Worm (Caenorhabditis elegans): ENCODE measurements around the gene istr-1.

The istr-1 gene

DNA sequence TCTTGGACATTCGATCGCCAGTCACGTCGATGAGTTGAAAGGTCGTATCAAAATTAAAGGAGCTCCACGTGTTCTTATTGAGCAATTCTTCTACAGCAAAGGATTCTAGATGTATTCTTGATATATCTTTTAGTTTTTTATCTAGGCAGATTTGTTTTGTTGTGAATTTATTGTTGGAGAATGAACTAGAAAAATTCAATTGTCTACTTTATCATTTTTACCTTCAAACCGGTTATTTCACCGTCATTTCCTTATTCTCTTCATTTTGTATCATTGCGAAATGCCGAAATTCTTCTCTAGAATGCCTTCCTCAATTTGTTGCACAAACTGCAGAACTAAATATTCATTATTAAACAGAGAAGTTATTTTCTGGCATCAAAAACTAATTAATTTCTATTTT lies 31.6 kb downstream of the istr-1 start, which contains the start of gene R11D1.10:
Gene R11D1.10, plus strand, starts transcription at position 301 of the 400 bp plus-strand sequence.
- no peak for TF ChIP-seq F13H6.1 (tag; optimal IDR thresholded peaks at IDR 0.05)
- TF ChIP-seq hlh-30 (tag; optimal IDR thresholded peaks at IDR 0.05; ENCODE audit: insufficient read depth): no peak
- no peak for TF ChIP-seq sox-2 (GFP tag; IDR thresholded peaks at IDR 0.05)
- no peak for TF ChIP-seq C38D4.7 (GFP tag; optimal IDR thresholded peaks at IDR 0.05)
- no peak for TF ChIP-seq fax-1 (tag; optimal IDR thresholded peaks at IDR 0.05)

- no peak for TF ChIP-seq ceh-9 (tag; optimal IDR thresholded peaks at IDR 0.05)
- peak; percentile 80 for TF ChIP-seq elt-2 (tag; optimal IDR thresholded peaks at IDR 0.05)
Measured at ce11 chrV:12732734-12733133, 35.1 kb downstream of the istr-1 start.

- no peak for TF ChIP-seq ets-4 (tag; optimal IDR thresholded peaks at IDR 0.05)
- TF ChIP-seq elt-2 (tag; optimal IDR thresholded peaks at IDR 0.05): peak; percentile 62
Measured at ce11 chrV:12733465-12734248, 36.0 kb downstream of the istr-1 start, which contains the start of the genes dhs-21 and xbx-9. dhs-21 (minus strand) TSS chrV:12733645. xbx-9 (plus strand) TSS chrV:12734198.

- no peak for TF ChIP-seq sox-2 (GFP tag; IDR thresholded peaks at IDR 0.05)
- peak; percentile 35 for TF ChIP-seq tbx-2 (tag; optimal IDR thresholded peaks at IDR 0.05)
Measured at ce11 chrV:12736166-12736753, 38.6 kb downstream of the istr-1 start, which contains the start of gene cky-1. cky-1 (plus strand) TSS chrV:12736703.

DNA sequence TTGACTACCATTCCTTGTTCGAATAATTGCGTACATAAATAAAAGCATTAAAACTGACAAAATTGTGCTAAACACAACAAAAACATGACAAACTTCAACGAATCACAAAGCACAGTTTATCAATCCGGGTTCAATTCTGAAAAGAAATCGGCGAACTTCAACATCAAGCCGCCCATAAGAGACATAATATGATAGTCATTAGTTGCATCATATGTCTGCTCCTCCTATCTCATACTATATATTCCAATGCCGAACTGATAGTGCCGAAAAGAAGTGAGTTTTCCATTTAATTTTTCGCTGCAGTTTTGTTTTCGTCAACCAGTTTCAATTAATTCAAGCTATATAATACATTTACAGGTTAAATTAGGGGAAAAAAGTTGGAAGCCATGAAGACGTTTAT lies 44.0 kb downstream of the istr-1 start, which contains the start of gene hrg-7:
Gene hrg-7, plus strand, starts transcription at position 358 of the 400 bp plus-strand sequence.
- TF ChIP-seq pax-1 (tag; optimal IDR thresholded peaks at IDR 0.05): no peak
- TF ChIP-seq ttx-3 (tag; optimal IDR thresholded peaks at IDR 0.05): no peak
- no peak for TF ChIP-seq pag-3 (tag; optimal IDR thresholded peaks at IDR 0.05; ENCODE audit: borderline replicate concordance)
- no peak for TF ChIP-seq hlh-30 (tag; optimal IDR thresholded peaks at IDR 0.05; ENCODE audit: insufficient read depth)
- no peak for TF ChIP-seq zip-5 (tag; optimal IDR thresholded peaks at IDR 0.05)
- TF ChIP-seq nfya-1 (tag; optimal IDR thresholded peaks at IDR 0.05): no peak
- TF ChIP-seq ceh-22 (tag; optimal IDR thresholded peaks at IDR 0.05): no peak
- no peak for TF ChIP-seq K02D7.2 (tag; optimal IDR thresholded peaks at IDR 0.05)
- TF ChIP-seq hlh-8 (tag; optimal IDR thresholded peaks at IDR 0.05): no peak
- TF ChIP-seq mec-3 (tag; optimal IDR thresholded peaks at IDR 0.05; ENCODE audit: borderline replicate concordance): no peak
- no peak for TF ChIP-seq F13H6.1 (tag; optimal IDR thresholded peaks at IDR 0.05)
- no peak for TF ChIP-seq K09A11.1 (tag; optimal IDR thresholded peaks at IDR 0.05; ENCODE audit: insufficient read depth)
- no peak for TF ChIP-seq ceh-14 (tag; optimal IDR thresholded peaks at IDR 0.05)
- no peak for TF ChIP-seq nhr-232 (tag; optimal IDR thresholded peaks at IDR 0.05)
- no peak for TF ChIP-seq Y22D7AL.16 (tag; optimal IDR thresholded peaks at IDR 0.05)

- TF ChIP-seq K09A11.1 (tag; optimal IDR thresholded peaks at IDR 0.05; ENCODE audit: insufficient read depth): no peak
- no peak for TF ChIP-seq ttx-3 (tag; optimal IDR thresholded peaks at IDR 0.05)
- no peak for TF ChIP-seq sdc-2 (tag; optimal IDR thresholded peaks at IDR 0.05)
Measured at ce11 chrV:12743778-12744502, 46.3 kb downstream of the istr-1 start.

ce11 chrV:12744979-12745378 lies 47.3 kb downstream of the istr-1 start, which contains the start of gene C15C8.7:
C15C8.7 (minus strand) TSS chrV:12745050.
- TF ChIP-seq tbx-2 (tag; optimal IDR thresholded peaks at IDR 0.05): no peak
- peak; percentile 74 for TF ChIP-seq elt-2 (tag; optimal IDR thresholded peaks at IDR 0.05)
